Fruit fly (Drosophila melanogaster) whole organism, embryonic: ENCODE data around the gene RtcB.

Source experiments
- Bteb2 ChIP-seq: fragments of 200-800 bp; sonication (Bioruptor generic); optimal IDR thresholded peaks from 2 replicates; lab custom pipeline; 2016; ENCODE audit warnings: missing biosample characterization, missing genetic modification characterization
- CG10321 ChIP-seq: fragments of 200-800 bp; sonication (Bioruptor generic); IDR thresholded peaks from 2 replicates; pipeline ENCODE4 v1.3.6; 2022; ENCODE audit warnings: missing biosample characterization, missing genetic modification characterization
- CG15011 ChIP-seq: fragments of 200-800 bp; sonication (Bioruptor generic); optimal IDR thresholded peaks from 3 replicates; lab custom pipeline; 2018; ENCODE audit warnings: missing biosample characterization, mild to moderate bottlenecking, missing genetic modification characterization
- CG15269 ChIP-seq: fragments of 200-800 bp; sonication (Bioruptor generic); optimal IDR thresholded peaks from 2 replicates; lab custom pipeline; 2018; ENCODE audit warnings: missing biosample characterization, mild to moderate bottlenecking, missing genetic modification characterization, moderate library complexity
- CG1647 ChIP-seq: fragments of 200-800 bp; sonication (Bioruptor generic); optimal IDR thresholded peaks from 3 replicates; lab custom pipeline; 2016; ENCODE audit warnings: missing biosample characterization, missing genetic modification characterization
- CG17568 ChIP-seq: fragments of 200-800 bp; sonication (Bioruptor generic); optimal IDR thresholded peaks from 2 replicates; lab custom pipeline; 2018; ENCODE audit warnings: missing biosample characterization, mild to moderate bottlenecking, missing genetic modification characterization, moderate library complexity
- CG17912 ChIP-seq: fragments of 200-800 bp; sonication (Bioruptor generic); optimal IDR thresholded peaks from 2 replicates; lab custom pipeline; 2018; ENCODE audit warnings: missing biosample characterization, mild to moderate bottlenecking, missing genetic modification characterization
- CG18476 ChIP-seq: fragments of 200-800 bp; sonication (Bioruptor generic); optimal IDR thresholded peaks from 2 replicates; lab custom pipeline; 2016; ENCODE audit warnings: missing biosample characterization, mild to moderate bottlenecking, missing genetic modification characterization
- CG18764 ChIP-seq: fragments of 200-800 bp; sonication (Bioruptor generic); optimal IDR thresholded peaks from 3 replicates; lab custom pipeline; 2016; ENCODE audit warnings: missing biosample characterization, missing genetic modification characterization
- CG2129 ChIP-seq: fragments of 200-800 bp; sonication (Bioruptor generic); IDR thresholded peaks from 2 replicates; pipeline ENCODE4 v1.3.6; 2022; ENCODE audit warnings: missing biosample characterization, missing genetic modification characterization; ENCODE audit not compliant: partially characterized antibody
- CG2875 ChIP-seq: fragments of 200-800 bp; sonication (Bioruptor generic); optimal IDR thresholded peaks from 2 replicates; lab custom pipeline; 2017; ENCODE audit warnings: missing biosample characterization, mild to moderate bottlenecking, missing genetic modification characterization, missing genetic modification reagents
- CG30431 ChIP-seq: fragments of 200-800 bp; sonication (Bioruptor generic); optimal IDR thresholded peaks from 2 replicates; lab custom pipeline; 2017; ENCODE audit warnings: missing biosample characterization, missing genetic modification characterization
- CG31441 ChIP-seq: fragments of 200-800 bp; sonication (Bioruptor generic); IDR thresholded peaks from 2 replicates; pipeline ENCODE4 v1.3.6; 2022; ENCODE audit warnings: missing biosample characterization, missing genetic modification characterization
- CG34422 ChIP-seq: fragments of 200-800 bp; sonication (Bioruptor generic); IDR thresholded peaks from 3 replicates; pipeline ENCODE4 v1.3.6; 2022; ENCODE audit warnings: missing biosample characterization, missing genetic modification characterization
- CG4424 ChIP-seq: fragments of 200-800 bp; sonication (Bioruptor generic); optimal IDR thresholded peaks from 3 replicates; lab custom pipeline; 2016; ENCODE audit warnings: missing biosample characterization, missing genetic modification characterization
- CG6813 ChIP-seq: fragments of 200-800 bp; sonication (Bioruptor generic); optimal IDR thresholded peaks from 2 replicates; lab custom pipeline; 2017; ENCODE audit warnings: missing biosample characterization, missing genetic modification characterization, mild to moderate bottlenecking, moderate library complexity, missing genetic modification reagents
- CkIIα-i1 ChIP-seq: fragments of 200-800 bp; sonication (Bioruptor generic); IDR thresholded peaks from 2 replicates; pipeline ENCODE4 v1.3.6; 2022; ENCODE audit warnings: missing biosample characterization, missing genetic modification characterization
- Dad ChIP-seq: fragments of 200-800 bp; sonication (Bioruptor generic); optimal IDR thresholded peaks from 3 replicates; lab custom pipeline; 2016; ENCODE audit warnings: missing biosample characterization, missing genetic modification characterization
- Dbx ChIP-seq: fragments of 200-800 bp; sonication (Bioruptor generic); IDR thresholded peaks from 3 replicates; pipeline ENCODE4 v1.3.6; 2022; ENCODE audit warnings: missing biosample characterization, missing genetic modification characterization
- Drgx ChIP-seq: fragments of 200-800 bp; sonication (Bioruptor generic); IDR thresholded peaks from 2 replicates; pipeline ENCODE4 v1.3.6; 2022; ENCODE audit warnings: missing biosample characterization, missing genetic modification characterization
- Elba2 ChIP-seq: fragments of 200-800 bp; sonication (Bioruptor generic); optimal IDR thresholded peaks from 3 replicates; lab custom pipeline; 2016; ENCODE audit warnings: missing biosample characterization, missing genetic modification characterization
- Gug ChIP-seq: fragments of 200-800 bp; sonication (Bioruptor generic); IDR thresholded peaks from 4 replicates; pipeline ENCODE4 v1.3.6; 2022; ENCODE audit warnings: missing biosample characterization, missing genetic modification characterization
- Jarid2 ChIP-seq: fragments of 200-800 bp; sonication (Bioruptor generic); optimal IDR thresholded peaks from 3 replicates; lab custom pipeline; 2017; ENCODE audit warnings: mild to moderate bottlenecking, missing biosample characterization, missing genetic modification reagents, missing genetic modification characterization
- Med ChIP-seq: fragments of 200-800 bp; sonication (Bioruptor generic); peaks from one replicate; lab custom pipeline; 2016; ENCODE audit warnings: missing biosample characterization, missing genetic modification characterization, mild to moderate bottlenecking, inconsistent platforms, moderate library complexity
- Optix ChIP-seq: fragments of 200-800 bp; sonication (Bioruptor generic); IDR thresholded peaks from 3 replicates; pipeline ENCODE4 v1.3.6; 2022; ENCODE audit warnings: missing biosample characterization, missing genetic modification characterization
- Ptx1 ChIP-seq: fragments of 200-800 bp; sonication (Bioruptor generic); IDR thresholded peaks from 2 replicates; pipeline ENCODE4 v1.3.6; 2022; ENCODE audit warnings: missing biosample characterization, missing genetic modification characterization
- Stat92E ChIP-seq, 3 experiments: fragments of >200 bp in 2 of 3; fragments of 200-800 bp in 1 of 3; sonication (Bioruptor generic) in 1 of 3; optimal IDR thresholded peaks; 2 replicates each; lab custom pipeline; 2017 to 2019; ENCODE audit warnings: missing biosample characterization in 3 of 3, missing genetic modification characterization in 3 of 3, mild to moderate bottlenecking in 1 of 3, moderate library complexity in 1 of 3
- abd-A ChIP-seq: fragments of 200-800 bp; sonication (Bioruptor generic); optimal IDR thresholded peaks from 3 replicates; lab custom pipeline; 2019; ENCODE audit warnings: missing biosample characterization, mild to moderate bottlenecking, missing genetic modification characterization, moderate library complexity
- bbx ChIP-seq: fragments of 200-800 bp; sonication (Bioruptor generic); IDR thresholded peaks from 2 replicates; pipeline ENCODE4 v1.3.6; 2022; ENCODE audit warnings: missing biosample characterization, missing genetic modification characterization; ENCODE audit not compliant: partially characterized antibody
- bowl ChIP-seq: fragments of 200-800 bp; sonication (Bioruptor generic); IDR thresholded peaks from 2 replicates; pipeline ENCODE4 v1.3.6; 2022; ENCODE audit warnings: missing biosample characterization, missing genetic modification characterization
- bsh ChIP-seq, 2 experiments: fragments of 200-800 bp; sonication (Bioruptor generic); optimal IDR thresholded peaks; 2 replicates each; lab custom pipeline; 2017 to 2018; ENCODE audit warnings: mild to moderate bottlenecking in 2 of 2, missing biosample characterization in 2 of 2, missing genetic modification characterization in 2 of 2, moderate library complexity in 1 of 2
- btn ChIP-seq: fragments of 200-800 bp; sonication (Bioruptor generic); optimal IDR thresholded peaks from 2 replicates; lab custom pipeline; 2016; ENCODE audit warnings: missing biosample characterization, missing genetic modification characterization
- disco-r ChIP-seq: fragments of 200-800 bp; sonication (Bioruptor generic); optimal IDR thresholded peaks from 2 replicates; lab custom pipeline; 2016; ENCODE audit warnings: missing biosample characterization, missing genetic modification characterization
- ewg ChIP-seq: fragments of 200-800 bp; sonication (Bioruptor generic); optimal IDR thresholded peaks from 3 replicates; lab custom pipeline; 2017; ENCODE audit warnings: mild to moderate bottlenecking, missing biosample characterization, missing genetic modification reagents, missing genetic modification characterization
- ftz-f1 ChIP-seq: fragments of 200-800 bp; sonication (Bioruptor generic); optimal IDR thresholded peaks from 2 replicates; lab custom pipeline; 2016; ENCODE audit warnings: missing biosample characterization, missing genetic modification characterization
- gcm ChIP-seq: fragments of 200-800 bp; sonication (Bioruptor generic); optimal IDR thresholded peaks from 2 replicates; lab custom pipeline; 2019; ENCODE audit warnings: missing biosample characterization, mild to moderate bottlenecking, missing genetic modification characterization, moderate library complexity
- grn ChIP-seq: fragments of 200-800 bp; sonication (Bioruptor generic); optimal IDR thresholded peaks from 3 replicates; lab custom pipeline; 2017; ENCODE audit warnings: missing biosample characterization, missing genetic modification characterization
- her ChIP-seq: fragments of 200-800 bp; sonication (Bioruptor generic); optimal IDR thresholded peaks from 2 replicates; lab custom pipeline; 2016; ENCODE audit warnings: missing biosample characterization, missing genetic modification characterization
- nerfin-2 ChIP-seq: fragments of 200-800 bp; sonication (Bioruptor generic); IDR thresholded peaks from 2 replicates; pipeline ENCODE4 v1.3.6; 2022; ENCODE audit warnings: missing biosample characterization, missing genetic modification characterization; ENCODE audit not compliant: partially characterized antibody
- onecut ChIP-seq: fragments of 200-800 bp; sonication (Bioruptor generic); IDR thresholded peaks from 2 replicates; pipeline ENCODE4 v1.3.6; 2022; ENCODE audit warnings: missing biosample characterization, missing genetic modification characterization
- pho ChIP-seq: fragments of 200-800 bp; sonication (Bioruptor generic); optimal IDR thresholded peaks from 2 replicates; lab custom pipeline; 2016; ENCODE audit warnings: missing biosample characterization, missing genetic modification characterization
- sim ChIP-seq: fragments of 200-800 bp; sonication (Bioruptor generic); IDR thresholded peaks from 2 replicates; pipeline ENCODE4 v1.3.6; 2022; ENCODE audit warnings: missing biosample characterization, missing genetic modification characterization
- tna ChIP-seq: fragments of 200-800 bp; sonication (Bioruptor generic); IDR thresholded peaks from 2 replicates; pipeline ENCODE4 v1.3.6; 2022; ENCODE audit warnings: missing biosample characterization, missing genetic modification characterization; ENCODE audit not compliant: partially characterized antibody
- vnd ChIP-seq: fragments of 200-800 bp; sonication (Bioruptor generic); IDR thresholded peaks from 3 replicates; pipeline ENCODE4 v1.3.6; 2022; ENCODE audit warnings: missing biosample characterization, missing genetic modification characterization; ENCODE audit not compliant: partially characterized antibody
- zfh1 ChIP-seq: fragments of 200-800 bp; sonication (Bioruptor generic); IDR thresholded peaks from 3 replicates; pipeline ENCODE4 v1.3.6; 2022; ENCODE audit warnings: missing biosample characterization, missing genetic modification characterization

The RtcB gene

dm6 chr2L:19438685-19439597 lies 8.5 kb downstream of the RtcB start (continued):
- TF ChIP-seq bbx (GFP tag; lab: Robert Waterston, UW) (0 out of 2 replicates have a peak, but pooled peaks have one; percentile 10), Ptx1 (no peak), CG34422 (peak; percentile 17; the same call in 1 of the 3 replicates), CG4424 (no peak), bsh (GFP tag; optimal IDR thresholded peaks at IDR 0.05; lab: Kevin White, UChicago) (peak in 1 of 2 experiments; percentile 6), onecut (no peak), CG6813 (GFP tag; lab: Kevin White, UChicago) (no peak)

dm6 chr2L:19439598-19440230 lies 9.3 kb downstream of the RtcB start:
- TF ChIP-seq CkIIα-i1 (GFP tag; lab: Robert Waterston, UW) (no peak), vnd (GFP tag; lab: Robert Waterston, UW) (no peak), CG2875 (peak; percentile 85), tna (no peak), disco-r (GFP tag; lab: Kevin White, UChicago) (peak; percentile 41), Optix (GFP tag; lab: Robert Waterston, UW) (peak; percentile 78), CG10321 (GFP tag; lab: Robert Waterston, UW) (peak; percentile 77), her (GFP tag; lab: Kevin White, UChicago) (peak; percentile 88), Gug (GFP tag; lab: Robert Waterston, UW) (0 out of 4 replicates have a peak, but pooled peaks have one; percentile 23), Dad (GFP tag; lab: Kevin White, UChicago) (peak; percentile 51), CG15011 (GFP tag; lab: Kevin White, UChicago) (peak; percentile 50), CG30431 (GFP tag; lab: Kevin White, UChicago) (peak; percentile 48), Drgx (GFP tag; lab: Robert Waterston, UW) (peak; percentile 21; the same call in 1 of the 2 replicates), Med (GFP tag; lab: Kevin White, UChicago) (peak; percentile 95), onecut (peak; percentile 90), CG17912 (GFP tag; lab: Kevin White, UChicago) (peak; percentile 85), CG17568 (GFP tag; lab: Kevin White, UChicago) (peak; percentile 53), Stat92E (GFP tag; optimal IDR thresholded peaks at IDR 0.05; lab: Kevin White, UChicago) (peak in 1 of 3 experiments; percentile 8), CG18764 (GFP tag; lab: Kevin White, UChicago) (peak; percentile 22), bbx (GFP tag; lab: Robert Waterston, UW) (no peak), CG2129 (GFP tag; lab: Robert Waterston, UW) (no peak), Elba2 (GFP tag; lab: Kevin White, UChicago) (no peak), ewg (GFP tag; lab: Kevin White, UChicago) (peak; percentile 78), ftz-f1 (GFP tag; lab: Kevin White, UChicago) (no peak), abd-A (tag; lab: Kevin White, UChicago) (no peak), bowl (peak; percentile 52; the same call in 1 of the 2 replicates), grn (GFP tag; lab: Kevin White, UChicago) (no peak), Dbx (peak; percentile 89), CG34422 (peak; percentile 86), pho (GFP tag; lab: Kevin White, UChicago) (peak; percentile 86), nerfin-2 (GFP tag; lab: Robert Waterston, UW) (no peak), sim (GFP tag; lab: Robert Waterston, UW) (no peak), Jarid2 (GFP tag; lab: Kevin White, UChicago) (peak; percentile 26), CG1647 (peak; percentile 23), CG18476 (peak; percentile 53), CG15269 (peak; percentile 96), zfh1 (GFP tag; lab: Robert Waterston, UW) (peak; percentile 41; the same call in 2 of the 3 replicates), btn (peak; percentile 52), gcm (peak; percentile 70), Bteb2 (GFP tag; lab: Kevin White, UChicago) (peak; percentile 50), CG31441 (GFP tag; lab: Robert Waterston, UW) (peak; percentile 61)
